Fruit fly (Drosophila melanogaster) whole organism, embryonic: ENCODE data around the gene HisCl1.

Experiments used
- Bgb ChIP-seq: fragments of 200-800 bp; sonication (Bioruptor generic); IDR thresholded peaks from 2 replicates; pipeline ENCODE4 v1.3.6; 2022; ENCODE audit warnings: missing biosample characterization, missing genetic modification characterization; ENCODE audit not compliant: partially characterized antibody
- CG10543 ChIP-seq: fragments of 200-800 bp; sonication (Bioruptor generic); optimal IDR thresholded peaks from 3 replicates; lab custom pipeline; 2017; ENCODE audit warnings: missing biosample characterization, mild to moderate bottlenecking, missing genetic modification characterization, moderate library complexity
- CG10959 ChIP-seq: fragments of 200-800 bp; sonication (Bioruptor generic); IDR thresholded peaks from 2 replicates; pipeline ENCODE4 v1.3.6; 2022; ENCODE audit warnings: missing biosample characterization, missing genetic modification characterization
- CG11504 ChIP-seq: fragments of 200-800 bp; sonication (Bioruptor generic); optimal IDR thresholded peaks from 3 replicates; lab custom pipeline; 2019; ENCODE audit warnings: missing biosample characterization, mild to moderate bottlenecking, missing genetic modification characterization, moderate library complexity
- CG12071 ChIP-seq: fragments of 200-800 bp; sonication (Bioruptor generic); optimal IDR thresholded peaks from 3 replicates; lab custom pipeline; 2018; ENCODE audit warnings: missing biosample characterization, mild to moderate bottlenecking, missing genetic modification characterization
- CG13894 ChIP-seq: fragments of 200-800 bp; sonication (Bioruptor generic); optimal IDR thresholded peaks from 3 replicates; lab custom pipeline; 2018; ENCODE audit warnings: missing biosample characterization, mild to moderate bottlenecking, missing genetic modification characterization, moderate library complexity
- CG14667 ChIP-seq: fragments of 200-800 bp; sonication (Bioruptor generic); IDR thresholded peaks from 2 replicates; pipeline ENCODE4 v1.3.6; 2022; ENCODE audit warnings: missing biosample characterization, missing genetic modification characterization
- CG15601 ChIP-seq: fragments of 200-800 bp; sonication (Bioruptor generic); optimal IDR thresholded peaks from 3 replicates; lab custom pipeline; 2019; ENCODE audit warnings: missing biosample characterization, mild to moderate bottlenecking, missing genetic modification characterization, moderate library complexity
- CG16779 ChIP-seq: fragments of 200-800 bp; sonication (Bioruptor generic); IDR thresholded peaks from 2 replicates; pipeline ENCODE4 v1.3.6; 2022; ENCODE audit warnings: missing biosample characterization, missing genetic modification characterization
- CG16863 ChIP-seq: fragments of 200-800 bp; sonication (Bioruptor generic); optimal IDR thresholded peaks from 3 replicates; lab custom pipeline; 2016; ENCODE audit warnings: missing biosample characterization, missing genetic modification characterization
- CG17568 ChIP-seq: fragments of 200-800 bp; sonication (Bioruptor generic); optimal IDR thresholded peaks from 2 replicates; lab custom pipeline; 2018; ENCODE audit warnings: missing biosample characterization, mild to moderate bottlenecking, missing genetic modification characterization, moderate library complexity
- CG17912 ChIP-seq: fragments of 200-800 bp; sonication (Bioruptor generic); optimal IDR thresholded peaks from 2 replicates; lab custom pipeline; 2018; ENCODE audit warnings: missing biosample characterization, mild to moderate bottlenecking, missing genetic modification characterization
- CG31224 ChIP-seq: fragments of 200-800 bp; sonication (Bioruptor generic); IDR thresholded peaks from 2 replicates; pipeline ENCODE4 v1.3.6; 2022; ENCODE audit warnings: missing biosample characterization, missing genetic modification characterization
- CG33213 ChIP-seq: fragments of 200-800 bp; sonication (Bioruptor generic); optimal IDR thresholded peaks from 3 replicates; lab custom pipeline; 2016; ENCODE audit warnings: missing biosample characterization, missing genetic modification characterization
- CG5245 ChIP-seq: fragments of 200-800 bp; sonication (Bioruptor generic); optimal IDR thresholded peaks from 3 replicates; lab custom pipeline; 2016; ENCODE audit warnings: missing biosample characterization, missing genetic modification characterization
- CG6175 ChIP-seq: fragments of 200-800 bp; sonication (Bioruptor generic); IDR thresholded peaks from 3 replicates; pipeline ENCODE4 v1.3.6; 2022; ENCODE audit warnings: missing biosample characterization, missing genetic modification characterization
- CG7556 ChIP-seq: fragments of 200-800 bp; sonication (Bioruptor generic); optimal IDR thresholded peaks from 2 replicates; lab custom pipeline; 2017; ENCODE audit warnings: missing biosample characterization, mild to moderate bottlenecking, missing genetic modification characterization
- CG7745 ChIP-seq: fragments of 200-800 bp; sonication (Bioruptor generic); optimal IDR thresholded peaks from 2 replicates; lab custom pipeline; 2018; ENCODE audit warnings: missing biosample characterization, mild to moderate bottlenecking, missing genetic modification characterization, moderate library complexity
- CG8388 ChIP-seq: fragments of 200-800 bp; sonication (Bioruptor generic); optimal IDR thresholded peaks from 2 replicates; lab custom pipeline; 2019; ENCODE audit warnings: missing biosample characterization, mild to moderate bottlenecking, missing genetic modification characterization, moderate library complexity
- CG9215 ChIP-seq: fragments of 200-800 bp; sonication (Bioruptor generic); IDR thresholded peaks from 2 replicates; pipeline ENCODE4 v1.3.6; 2022; ENCODE audit warnings: missing biosample characterization, missing genetic modification characterization
- CTCF ChIP-seq: fragments of 200-800 bp; sonication (Bioruptor generic); optimal IDR thresholded peaks from 2 replicates; lab custom pipeline; 2017; ENCODE audit warnings: missing biosample characterization, mild to moderate bottlenecking, missing genetic modification characterization, moderate library complexity
- Camta ChIP-seq: fragments of 200-800 bp; sonication (Bioruptor generic); optimal IDR thresholded peaks from 2 replicates; lab custom pipeline; 2016; ENCODE audit warnings: missing biosample characterization, missing genetic modification characterization
- D19B ChIP-seq: fragments of 200-800 bp; sonication (Bioruptor generic); optimal IDR thresholded peaks from 2 replicates; lab custom pipeline; 2017; ENCODE audit warnings: missing biosample characterization, mild to moderate bottlenecking, missing genetic modification characterization
- Dfd ChIP-seq, 2 experiments: fragments of >200 bp; optimal IDR thresholded peaks; 2 replicates each; lab custom pipeline; 2017; ENCODE audit warnings: missing biosample characterization in 2 of 2, missing genetic modification characterization in 2 of 2
- GATAe ChIP-seq: fragments of 200-800 bp; sonication (Bioruptor generic); conservative IDR thresholded peaks from 2 replicates; pipeline ENCODE4 v1.3.6; 2022; ENCODE audit warnings: missing biosample characterization, missing genetic modification characterization
- Med ChIP-seq: fragments of 200-800 bp; sonication (Bioruptor generic); peaks from one replicate; lab custom pipeline; 2016; ENCODE audit warnings: missing biosample characterization, missing genetic modification characterization, mild to moderate bottlenecking, inconsistent platforms, moderate library complexity
- NC2α ChIP-seq: fragments of 200-800 bp; sonication (Bioruptor generic); optimal IDR thresholded peaks from 2 replicates; lab custom pipeline; 2016; ENCODE audit warnings: missing biosample characterization, missing genetic modification characterization
- Nf-YC ChIP-seq: fragments of 200-800 bp; optimal IDR thresholded peaks from 3 replicates; lab custom pipeline; 2019; ENCODE audit warnings: missing biosample characterization, mild to moderate bottlenecking, missing genetic modification characterization, moderate library complexity
- Optix ChIP-seq: fragments of 200-800 bp; sonication (Bioruptor generic); IDR thresholded peaks from 3 replicates; pipeline ENCODE4 v1.3.6; 2022; ENCODE audit warnings: missing biosample characterization, missing genetic modification characterization
- Ravus ChIP-seq: fragments of 200-800 bp; sonication (Bioruptor generic); IDR thresholded peaks from 2 replicates; pipeline ENCODE4 v1.3.6; 2022; ENCODE audit warnings: missing biosample characterization, missing genetic modification characterization
- Sin3A ChIP-seq: fragments of >200 bp; optimal IDR thresholded peaks from 2 replicates; lab custom pipeline; 2018
- Six4 ChIP-seq: fragments of 200-800 bp; sonication (Bioruptor generic); optimal IDR thresholded peaks from 2 replicates; lab custom pipeline; 2016; ENCODE audit warnings: missing biosample characterization, missing genetic modification characterization
- Ssrp ChIP-seq: fragments of 200-800 bp; sonication (Bioruptor generic); optimal IDR thresholded peaks from 2 replicates; lab custom pipeline; 2018; ENCODE audit warnings: missing biosample characterization, mild to moderate bottlenecking, missing genetic modification characterization, moderate library complexity
- cad ChIP-seq: fragments of >200 bp; optimal IDR thresholded peaks from 2 replicates; lab custom pipeline; 2017; ENCODE audit warnings: missing biosample characterization, missing genetic modification characterization
- dmrt99B ChIP-seq: fragments of 200-800 bp; sonication (Bioruptor generic); optimal IDR thresholded peaks from 2 replicates; lab custom pipeline; 2018; ENCODE audit warnings: missing biosample characterization, mild to moderate bottlenecking, missing genetic modification characterization, moderate library complexity
- exex ChIP-seq: fragments of 200-800 bp; sonication (Bioruptor generic); optimal IDR thresholded peaks from 4 replicates; lab custom pipeline; 2018; ENCODE audit warnings: missing biosample characterization, mild to moderate bottlenecking, missing genetic modification characterization, moderate library complexity
- fd3F ChIP-seq: fragments of 200-800 bp; sonication (Bioruptor generic); optimal IDR thresholded peaks from 2 replicates; lab custom pipeline; 2018; ENCODE audit warnings: missing biosample characterization, mild to moderate bottlenecking, missing genetic modification characterization, moderate library complexity
- fd64A ChIP-seq: fragments of 200-800 bp; sonication (Bioruptor generic); optimal IDR thresholded peaks from 3 replicates; lab custom pipeline; 2018; ENCODE audit warnings: missing biosample characterization, mild to moderate bottlenecking, missing genetic modification characterization
- hb ChIP-seq: fragments of 200-800 bp; sonication (Bioruptor generic); IDR thresholded peaks from 3 replicates; pipeline ENCODE4 v1.3.6; 2022; ENCODE audit warnings: missing biosample characterization, missing genetic modification characterization; ENCODE audit not compliant: partially characterized antibody
- lov ChIP-seq, 2 experiments: fragments of 200-800 bp in 1 of 2; fragments of >200 bp in 1 of 2; sonication (Bioruptor generic) in 1 of 2; IDR thresholded peaks in 1 of 2; optimal IDR thresholded peaks in 1 of 2; 2 replicates in 1 of 2; 3 replicates in 1 of 2; pipeline versions ENCODE4 v1.3.6 to Lab custom; 2017 to 2022; ENCODE audit warnings: missing biosample characterization in 1 of 2, missing genetic modification characterization in 1 of 2
- mirr ChIP-seq: fragments of 200-800 bp; sonication (Bioruptor generic); optimal IDR thresholded peaks from 3 replicates; lab custom pipeline; 2018; ENCODE audit warnings: missing biosample characterization, mild to moderate bottlenecking, missing genetic modification characterization
- pho ChIP-seq: fragments of 200-800 bp; sonication (Bioruptor generic); optimal IDR thresholded peaks from 2 replicates; lab custom pipeline; 2016; ENCODE audit warnings: missing biosample characterization, missing genetic modification characterization
- prd ChIP-seq, 3 experiments: fragments of >200 bp in 2 of 3; fragments of 200-800 bp in 1 of 3; sonication (Bioruptor generic) in 1 of 3; optimal IDR thresholded peaks in 2 of 3; IDR thresholded peaks in 1 of 3; 2 replicates in 2 of 3; 3 replicates in 1 of 3; pipeline versions ENCODE4 v1.3.6 to Lab custom; 2017 to 2022; ENCODE audit warnings: missing biosample characterization in 1 of 3, missing genetic modification characterization in 1 of 3
- ranshi ChIP-seq: fragments of 200-800 bp; sonication (Bioruptor generic); IDR thresholded peaks from 2 replicates; pipeline ENCODE4 v1.3.6; 2022; ENCODE audit warnings: missing biosample characterization, missing genetic modification characterization
- ro ChIP-seq: fragments of 200-800 bp; sonication (Bioruptor generic); IDR thresholded peaks from 2 replicates; pipeline ENCODE4 v1.3.6; 2022; ENCODE audit warnings: missing biosample characterization, missing genetic modification characterization
- tna ChIP-seq: fragments of 200-800 bp; sonication (Bioruptor generic); IDR thresholded peaks from 2 replicates; pipeline ENCODE4 v1.3.6; 2022; ENCODE audit warnings: missing biosample characterization, missing genetic modification characterization; ENCODE audit not compliant: partially characterized antibody
- toy ChIP-seq: fragments of 200-800 bp; sonication (Bioruptor generic); IDR thresholded peaks from 2 replicates; pipeline ENCODE4 v1.3.6; 2022; ENCODE audit warnings: missing biosample characterization, missing genetic modification characterization
- tx ChIP-seq: fragments of 200-800 bp; sonication (Bioruptor generic); optimal IDR thresholded peaks from 2 replicates; lab custom pipeline; 2016; ENCODE audit warnings: missing biosample characterization, missing genetic modification characterization
- vfl ChIP-seq: fragments of 200-800 bp; sonication (Bioruptor generic); optimal IDR thresholded peaks from 2 replicates; lab custom pipeline; 2016; ENCODE audit warnings: missing biosample characterization, missing genetic modification characterization

The HisCl1 gene

dm6 chr3R:11778012-11778865 is 8.7 kb upstream of the HisCl1 start (continued):
- TF ChIP-seq Nf-YC (tag; lab: Kevin White, UChicago) (peak; percentile 62), exex (tag; lab: Kevin White, UChicago) (peak; percentile 7), CG15601 (tag; lab: Kevin White, UChicago) (peak; percentile 80), CG11504 (tag; lab: Kevin White, UChicago) (peak; percentile 76), pho (GFP tag; lab: Kevin White, UChicago) (peak; percentile 30), CG6175 (GFP tag; lab: Robert Waterston, UW) (0 out of 3 replicates have a peak, but pooled peaks have one; percentile 25), CG16779 (GFP tag; lab: Robert Waterston, UW) (peak; percentile 74), CG10959 (GFP tag; lab: Robert Waterston, UW) (no peak), vfl (GFP tag; lab: Kevin White, UChicago) (peak; percentile 16), Sin3A (lab: Kevin White, UChicago) (no peak), tx (peak; percentile 12), CG7556 (GFP tag; lab: Kevin White, UChicago) (peak; percentile 92), Med (peak; percentile 94), CG14667 (GFP tag; lab: Robert Waterston, UW) (0 out of 2 replicates have a peak, but pooled peaks have one; percentile 18), Ssrp (peak; percentile 72), ro (no peak), Camta (peak; percentile 2), prd (optimal IDR thresholded peaks at IDR 0.05; lab: Kevin White, UChicago) (no peak), prd (GFP tag; IDR thresholded peaks at IDR 0.05; lab: Robert Waterston, UW) (peak; percentile 68; the same call in 2 of the 3 replicates), Bgb (peak; percentile 59), tna (GFP tag; lab: Robert Waterston, UW) (no peak), GATAe (GFP tag; lab: Robert Waterston, UW) (no peak), NC2α (GFP tag; lab: Kevin White, UChicago) (peak; percentile 43), CTCF (GFP tag; lab: Kevin White, UChicago) (no peak), CG5245 (GFP tag; lab: Kevin White, UChicago) (no peak), CG9215 (GFP tag; lab: Robert Waterston, UW) (peak; percentile 55), CG33213 (GFP tag; lab: Kevin White, UChicago) (peak; percentile 58), CG13894 (tag; lab: Kevin White, UChicago) (peak; percentile 81), Six4 (GFP tag; lab: Kevin White, UChicago) (peak; percentile 61), D19B (peak; percentile 99), toy (GFP tag; lab: Robert Waterston, UW) (no peak), CG16863 (no peak), Dfd (GFP tag; optimal IDR thresholded peaks at IDR 0.05; lab: Kevin White, UChicago) (no peak), CG31224 (GFP tag; lab: Robert Waterston, UW) (no peak), cad (GFP tag; lab: Kevin White, UChicago) (no peak), Ravus (no peak), CG7745 (tag; lab: Kevin White, UChicago) (peak; percentile 48), fd3F (GFP tag; lab: Kevin White, UChicago) (peak; percentile 27), CG8388 (GFP tag; lab: Kevin White, UChicago) (peak; percentile 44), CG17568 (GFP tag; lab: Kevin White, UChicago) (no peak), CG10543 (peak; percentile 73), dmrt99B (tag; lab: Kevin White, UChicago) (peak; percentile 65), mirr (GFP tag; lab: Kevin White, UChicago) (peak; percentile 60), fd64A (peak; percentile 72), lov (optimal IDR thresholded peaks at IDR 0.05; lab: Kevin White, UChicago) (no peak), lov (GFP tag; IDR thresholded peaks at IDR 0.05; lab: Robert Waterston, UW) (0 out of 3 replicates have a peak, but pooled peaks have one; percentile 67), CG17912 (GFP tag; lab: Kevin White, UChicago) (no peak), ranshi (GFP tag; lab: Robert Waterston, UW) (no peak), Optix (no peak), CG12071 (GFP tag; lab: Kevin White, UChicago) (peak; percentile 8), hb (GFP tag; lab: Robert Waterston, UW) (no peak)
